Fruit fly (Drosophila melanogaster): Measurements from ENCODE around the gene Pus1.
A peak's percentile ranks its signal among the peaks of the same experiment; 100 is the strongest.

Gene Pus1

DNA sequence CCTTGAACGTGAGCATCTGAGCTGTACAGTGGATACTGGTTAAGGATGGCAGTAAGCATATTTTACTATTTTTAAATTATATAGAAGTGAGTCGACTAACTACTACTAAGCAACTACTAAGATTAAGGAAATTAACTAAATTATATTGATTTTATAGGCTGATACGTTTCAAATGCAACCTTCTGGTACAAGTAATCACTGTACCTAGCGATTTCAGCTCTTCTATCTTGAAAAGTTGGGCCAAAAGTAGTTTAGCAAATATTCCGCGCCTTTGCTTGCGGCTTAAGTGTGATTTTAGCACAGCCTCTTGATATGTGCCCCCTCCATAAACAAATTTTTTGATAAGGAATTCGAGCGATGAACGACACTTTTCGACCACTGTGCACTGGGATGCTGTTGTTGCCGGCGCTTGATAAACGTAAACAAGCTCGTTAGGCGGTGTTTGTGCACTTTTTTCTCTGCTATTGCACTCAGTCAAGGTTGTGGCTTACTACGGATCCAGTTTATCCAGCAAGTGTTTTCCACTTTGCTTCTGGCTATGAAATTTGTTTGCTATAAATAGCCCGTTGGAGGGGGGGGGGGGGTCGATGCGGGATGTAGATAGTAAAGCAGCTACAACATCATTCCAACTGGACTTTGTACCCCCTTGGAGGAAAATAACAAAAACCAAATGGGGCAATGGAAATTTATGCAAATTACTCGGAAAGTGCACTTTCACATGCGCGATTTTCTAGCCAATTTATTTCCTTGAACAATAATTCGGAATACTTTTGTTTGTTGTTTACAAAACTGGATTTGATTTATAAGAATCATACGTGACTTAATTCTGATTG lies 36.0 kb downstream of the Pus1 start (continued):
- TF ChIP-seq az2 (GFP tag; optimal IDR thresholded peaks at IDR 0.05) (peak; percentile 38), CG10147 (GFP tag; optimal IDR thresholded peaks at IDR 0.05) (no peak), Pdp1 (GFP tag; optimal IDR thresholded peaks at IDR 0.05) (peak in 1 of 2 experiments; percentile 1), onecut (GFP tag; IDR thresholded peaks at IDR 0.05) (no peak; the same call in 1 of the 2 replicates), CG10565 (GFP tag; optimal IDR thresholded peaks at IDR 0.05) (no peak), CkIIα-i1 (GFP tag; IDR thresholded peaks at IDR 0.05) (no peak), Side (GFP tag; optimal IDR thresholded peaks at IDR 0.05) (no peak), CG17568 (GFP tag; optimal IDR thresholded peaks at IDR 0.05) (no peak), CG12155 (GFP tag; optimal IDR thresholded peaks at IDR 0.05) (peak; percentile 54), CG1233 (GFP tag; optimal IDR thresholded peaks at IDR 0.05) (no peak), B-H1 (GFP tag; IDR thresholded peaks at IDR 0.05) (0 out of 3 replicates have a peak, but pooled peaks have one; percentile 35), emc (GFP tag; optimal IDR thresholded peaks at IDR 0.05) (no peak), Stat92E (GFP tag; optimal IDR thresholded peaks at IDR 0.05) (no peak), CG17328 (GFP tag; IDR thresholded peaks at IDR 0.05) (peak; percentile 62)

dm6 chr3R:20555720-20556280 lies 36.7 kb downstream of the Pus1 start:
- TF ChIP-seq tll (GFP tag; optimal IDR thresholded peaks at IDR 0.05) = peak in 1 of 2 experiments; percentile 13
- peak; percentile 43 for TF ChIP-seq gcm (GFP tag; optimal IDR thresholded peaks at IDR 0.05)
- peak; percentile 43 for TF ChIP-seq CG8359 (GFP tag; optimal IDR thresholded peaks at IDR 0.05; ENCODE audit: borderline replicate concordance)
- no peak for TF ChIP-seq hkb (optimal IDR thresholded peaks at IDR 0.05)
- TF ChIP-seq hkb (GFP tag; IDR thresholded peaks at IDR 0.05) = peak; percentile 8
- no peak for TF ChIP-seq CG2116 (GFP tag; optimal IDR thresholded peaks at IDR 0.05)
- peak; percentile 68 for TF ChIP-seq Hey (tag; optimal IDR thresholded peaks at IDR 0.05)
- peak; percentile 33; the same call in 1 of the 2 replicates for TF ChIP-seq danr (GFP tag; IDR thresholded peaks at IDR 0.05)
- no peak for TF ChIP-seq CG9817 (tag; optimal IDR thresholded peaks at IDR 0.05)
- TF ChIP-seq bigmax (GFP tag; optimal IDR thresholded peaks at IDR 0.05) = no peak
- no peak for TF ChIP-seq CkIIα-i1 (GFP tag; IDR thresholded peaks at IDR 0.05)
- TF ChIP-seq kni (GFP tag; optimal IDR thresholded peaks at IDR 0.05) = peak; percentile 66
- TF ChIP-seq Ravus (GFP tag; IDR thresholded peaks at IDR 0.05) = no peak
- TF ChIP-seq esg (GFP tag; conservative IDR thresholded peaks at IDR 0.05) = no peak
- peak; percentile 10 for TF ChIP-seq CG2678 (tag; optimal IDR thresholded peaks at IDR 0.05)
- TF ChIP-seq Doc2 (GFP tag; IDR thresholded peaks at IDR 0.05) = no peak
- TF ChIP-seq salm (tag; optimal IDR thresholded peaks at IDR 0.05) = peak; percentile 43
- no peak for TF ChIP-seq CG12236 (GFP tag; optimal IDR thresholded peaks at IDR 0.05)
- peak in 1 of 2 experiments; percentile 32 for TF ChIP-seq bsh (GFP tag; optimal IDR thresholded peaks at IDR 0.05)
- TF ChIP-seq row (GFP tag; IDR thresholded peaks at IDR 0.05) = no peak
- no peak for TF ChIP-seq CG17802 (tag; optimal IDR thresholded peaks at IDR 0.05)
- peak; percentile 27 for TF ChIP-seq CG12769 (tag; optimal IDR thresholded peaks at IDR 0.05)
- no peak for TF ChIP-seq z (GFP tag; IDR thresholded peaks at IDR 0.05)
- peak; percentile 48 for TF ChIP-seq HmgZ (tag; optimal IDR thresholded peaks at IDR 0.05)
- peak; percentile 82 for TF ChIP-seq CG1233 (GFP tag; optimal IDR thresholded peaks at IDR 0.05)
- no peak for TF ChIP-seq NK7.1 (GFP tag; optimal IDR thresholded peaks at IDR 0.05)
- no peak for TF ChIP-seq CG9437 (GFP tag; optimal IDR thresholded peaks at IDR 0.05)
- TF ChIP-seq fru (optimal IDR thresholded peaks at IDR 0.05) = no peak
- TF ChIP-seq CG8089 (GFP tag; optimal IDR thresholded peaks at IDR 0.05) = no peak
- no peak for TF ChIP-seq CG6683 (GFP tag; optimal IDR thresholded peaks at IDR 0.05)
- TF ChIP-seq Dad (GFP tag; optimal IDR thresholded peaks at IDR 0.05) = no peak
- TF ChIP-seq ash1 (GFP tag; optimal IDR thresholded peaks at IDR 0.05) = peak; percentile 1
- TF ChIP-seq CG2875 (GFP tag; optimal IDR thresholded peaks at IDR 0.05) = peak; percentile 5
- no peak for TF ChIP-seq E2f1 (GFP tag; IDR thresholded peaks at IDR 0.05)
- TF ChIP-seq CG33557 (GFP tag; optimal IDR thresholded peaks at IDR 0.05) = peak; percentile 75

All from whole organism, embryonic.